Fruit fly (Drosophila melanogaster) whole organism, prepupa: ENCODE results near the gene CG31798.

Experiments
- Blimp-1 ChIP-seq: fragments of 200-800 bp; sonication (Bioruptor generic); optimal IDR thresholded peaks from 3 replicates; lab custom pipeline; 2017; ENCODE audit warnings: missing biosample characterization, missing genetic modification characterization, mild to moderate bottlenecking, moderate library complexity, missing genetic modification reagents
- CG11294 ChIP-seq: fragments of 200-800 bp; sonication (Bioruptor generic); IDR thresholded peaks from 2 replicates; pipeline ENCODE4 v1.3.6; 2022; ENCODE audit warnings: missing biosample characterization, missing genetic modification characterization
- CG11902 ChIP-seq: fragments of 200-800 bp; sonication (Bioruptor generic); optimal IDR thresholded peaks from 3 replicates; lab custom pipeline; 2016; ENCODE audit warnings: missing biosample characterization, missing genetic modification characterization
- CG15336 ChIP-seq: fragments of 200-800 bp; sonication (Bioruptor generic); IDR thresholded peaks from 2 replicates; pipeline ENCODE4 v1.3.6; 2022; ENCODE audit warnings: missing biosample characterization, missing genetic modification characterization
- CG16779 ChIP-seq: fragments of 200-800 bp; sonication (Bioruptor generic); optimal IDR thresholded peaks from 3 replicates; lab custom pipeline; 2017; ENCODE audit warnings: missing biosample characterization, mild to moderate bottlenecking, missing genetic modification characterization
- CG34406 ChIP-seq: fragments of 200-800 bp; sonication (Bioruptor generic); optimal IDR thresholded peaks from 3 replicates; lab custom pipeline; 2016; ENCODE audit warnings: missing biosample characterization, missing genetic modification characterization
- CG6276 ChIP-seq: fragments of 200-800 bp; sonication (Bioruptor generic); optimal IDR thresholded peaks from 2 replicates; lab custom pipeline; 2017; ENCODE audit warnings: missing biosample characterization, mild to moderate bottlenecking, missing genetic modification characterization
- CG7368 ChIP-seq: fragments of 200-800 bp; sonication (Bioruptor generic); optimal IDR thresholded peaks from 3 replicates; lab custom pipeline; 2016; ENCODE audit warnings: missing biosample characterization, missing genetic modification characterization
- CG8632 ChIP-seq: fragments of 200-800 bp; sonication (Bioruptor generic); optimal IDR thresholded peaks from 3 replicates; lab custom pipeline; 2016; ENCODE audit warnings: missing biosample characterization, missing genetic modification characterization
- Eip78C ChIP-seq: fragments of 200-800 bp; sonication (Bioruptor generic); peaks from one replicate; lab custom pipeline; 2016; ENCODE audit warnings: missing biosample characterization, missing genetic modification characterization
- Eip93F ChIP-seq: fragments of 200-800 bp; sonication (Bioruptor generic); optimal IDR thresholded peaks from 2 replicates; lab custom pipeline; 2016; ENCODE audit warnings: missing biosample characterization, mild to moderate bottlenecking, missing genetic modification characterization
- Ets21C ChIP-seq: fragments of 200-800 bp; sonication (Bioruptor generic); optimal IDR thresholded peaks from 3 replicates; lab custom pipeline; 2016; ENCODE audit warnings: missing biosample characterization, missing genetic modification characterization
- Ets96B ChIP-seq: fragments of 200-800 bp; optimal IDR thresholded peaks from 2 replicates; lab custom pipeline; 2019; ENCODE audit warnings: missing biosample characterization, mild to moderate bottlenecking, missing genetic modification characterization, moderate library complexity
- Hr38 ChIP-seq: sonication (Bioruptor generic); optimal IDR thresholded peaks from 2 replicates; lab custom pipeline; 2016; ENCODE audit warnings: missing biosample characterization, missing genetic modification characterization
- Lpt ChIP-seq: fragments of 200-800 bp; sonication (Bioruptor generic); optimal IDR thresholded peaks from 3 replicates; lab custom pipeline; 2016; ENCODE audit warnings: missing biosample characterization, missing genetic modification characterization
- Met ChIP-seq: fragments of 200-800 bp; sonication (Bioruptor generic); optimal IDR thresholded peaks from 3 replicates; lab custom pipeline; 2016; ENCODE audit warnings: missing biosample characterization, missing genetic modification characterization
- Sox102F ChIP-seq: fragments of 200-800 bp; sonication (Bioruptor generic); optimal IDR thresholded peaks from 2 replicates; lab custom pipeline; 2016; ENCODE audit warnings: missing biosample characterization, mild to moderate bottlenecking, missing genetic modification characterization
- acj6 ChIP-seq: fragments of 200-800 bp; sonication (Bioruptor generic); optimal IDR thresholded peaks from 3 replicates; lab custom pipeline; 2016; ENCODE audit warnings: missing biosample characterization, missing genetic modification characterization
- cyc ChIP-seq: fragments of 200-800 bp; sonication (Bioruptor generic); optimal IDR thresholded peaks from 3 replicates; lab custom pipeline; 2016; ENCODE audit warnings: missing biosample characterization, missing genetic modification characterization
- fd85E ChIP-seq: fragments of 200-800 bp; sonication (Bioruptor generic); optimal IDR thresholded peaks from 3 replicates; lab custom pipeline; 2016; ENCODE audit warnings: missing biosample characterization, missing genetic modification characterization
- spab ChIP-seq: fragments of 200-800 bp; sonication (Bioruptor generic); optimal IDR thresholded peaks from 2 replicates; lab custom pipeline; 2017; ENCODE audit warnings: missing biosample characterization, mild to moderate bottlenecking, missing genetic modification characterization, missing genetic modification reagents
- vri ChIP-seq: fragments of 200-800 bp; sonication (Bioruptor generic); optimal IDR thresholded peaks from 3 replicates; lab custom pipeline; 2016; ENCODE audit warnings: missing biosample characterization, mild to moderate bottlenecking, missing genetic modification characterization

The CG31798 gene

DNA sequence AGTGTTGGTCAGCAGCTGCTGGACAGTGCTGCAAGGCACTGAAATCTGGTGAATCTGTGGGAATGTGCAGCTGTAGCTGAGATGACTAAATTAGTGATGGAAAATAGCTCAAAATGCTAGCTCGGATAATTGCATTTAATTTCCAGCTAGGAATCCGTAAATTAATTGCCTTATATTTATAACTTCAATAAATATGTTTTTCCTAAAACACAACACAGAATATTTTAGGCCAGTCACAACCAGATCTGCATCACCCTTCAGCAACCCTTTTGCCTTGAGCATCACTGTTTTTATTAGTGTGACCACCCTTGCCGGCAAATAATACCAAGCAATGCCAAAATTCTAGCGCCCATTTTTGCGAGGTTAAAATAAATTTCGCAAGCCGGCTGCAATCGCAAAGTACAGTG, 50.8 kb downstream of the CG31798 start, which contains the start of gene Hs2st (continued):
- TF ChIP-seq Lpt (GFP tag; lab: Kevin White, UChicago) (peak; percentile 88), Sox102F (GFP tag; lab: Kevin White, UChicago) (peak; percentile 89), Blimp-1 (peak; percentile 74), CG6276 (GFP tag; lab: Kevin White, UChicago) (no peak), fd85E (peak; percentile 72), vri (GFP tag; lab: Kevin White, UChicago) (no peak), Met (GFP tag; lab: Kevin White, UChicago) (peak; percentile 93), CG7368 (GFP tag; lab: Kevin White, UChicago) (peak; percentile 83), acj6 (GFP tag; lab: Kevin White, UChicago) (peak; percentile 95), Eip78C (GFP tag; lab: Kevin White, UChicago) (peak; percentile 97), spab (GFP tag; lab: Kevin White, UChicago) (peak; percentile 72), CG15336 (GFP tag; lab: Robert Waterston, UW) (peak; percentile 79), cyc (GFP tag; lab: Kevin White, UChicago) (peak; percentile 96), CG8632 (peak; percentile 84), CG16779 (tag; lab: Kevin White, UChicago) (peak; percentile 64), Ets96B (tag; lab: Kevin White, UChicago) (peak; percentile 84), CG34406 (peak; percentile 86), Eip93F (GFP tag; lab: Kevin White, UChicago) (peak; percentile 79), Hr38 (GFP tag; lab: Kevin White, UChicago) (peak; percentile 53), Ets21C (GFP tag; lab: Kevin White, UChicago) (peak; percentile 95), CG11902 (GFP tag; lab: Kevin White, UChicago) (peak; percentile 94), CG11294 (GFP tag; lab: Robert Waterston, UW) (peak; percentile 71; the same call in 1 of the 2 replicates)
